Fruit fly (Drosophila melanogaster) whole organism, adult: Measurements from ENCODE around the gene Lam.

Source experiments
- CG11617 ChIP-seq: fragments of 200-800 bp; sonication (Bioruptor generic); optimal IDR thresholded peaks from 2 replicates; lab custom pipeline; 2017; ENCODE audit warnings: mild to moderate bottlenecking, missing biosample characterization, missing genetic modification reagents, missing genetic modification characterization
- CG14711 ChIP-seq: fragments of 200-800 bp; sonication (Bioruptor generic); optimal IDR thresholded peaks from 2 replicates; lab custom pipeline; 2018; ENCODE audit warnings: missing biosample characterization, mild to moderate bottlenecking, missing genetic modification characterization, moderate library complexity
- CG7045 ChIP-seq: fragments of 200-800 bp; sonication (Bioruptor generic); optimal IDR thresholded peaks from 2 replicates; lab custom pipeline; 2017; ENCODE audit warnings: missing biosample characterization, mild to moderate bottlenecking, missing genetic modification characterization
- bab1 ChIP-seq: fragments of 200-800 bp; sonication (Bioruptor generic); optimal IDR thresholded peaks from 3 replicates; lab custom pipeline; 2019; ENCODE audit warnings: missing biosample characterization, mild to moderate bottlenecking, missing genetic modification characterization, moderate library complexity
- cnc ChIP-seq, 2 experiments: fragments of >200 bp; optimal IDR thresholded peaks; 2 replicates each; lab custom pipeline; 2017
- ovo ChIP-seq: fragments of 200-800 bp; sonication (Bioruptor generic); optimal IDR thresholded peaks from 2 replicates; lab custom pipeline; 2016; ENCODE audit warnings: missing biosample characterization, missing genetic modification characterization
- pad ChIP-seq: fragments of 200-800 bp; sonication (Bioruptor generic); optimal IDR thresholded peaks from 3 replicates; lab custom pipeline; 2017; ENCODE audit warnings: missing biosample characterization, missing genetic modification characterization, mild to moderate bottlenecking, moderate library complexity, missing genetic modification reagents
- toe ChIP-seq: fragments of 200-800 bp; sonication (Bioruptor generic); optimal IDR thresholded peaks from 2 replicates; lab custom pipeline; 2016; ENCODE audit warnings: missing biosample characterization, missing genetic modification characterization

- TF ChIP-seq toe (no peak), bab1 (no peak), pad (GFP tag; lab: Kevin White, UChicago) (no peak), ovo (GFP tag; lab: Kevin White, UChicago) (no peak), CG11617 (GFP tag; lab: Kevin White, UChicago) (no peak), CG7045 (GFP tag; lab: Kevin White, UChicago) (no peak), CG14711 (tag; lab: Kevin White, UChicago) (no peak), cnc (optimal IDR thresholded peaks at IDR 0.05; lab: Kevin White, UChicago) (no peak)
These were observed 39.4 kb upstream of the Lam start for dm6 chr2L:5502868-5503267.
